Worm (Caenorhabditis elegans): ENCODE results near the gene elt-6.

elt-6 gene

DNA sequence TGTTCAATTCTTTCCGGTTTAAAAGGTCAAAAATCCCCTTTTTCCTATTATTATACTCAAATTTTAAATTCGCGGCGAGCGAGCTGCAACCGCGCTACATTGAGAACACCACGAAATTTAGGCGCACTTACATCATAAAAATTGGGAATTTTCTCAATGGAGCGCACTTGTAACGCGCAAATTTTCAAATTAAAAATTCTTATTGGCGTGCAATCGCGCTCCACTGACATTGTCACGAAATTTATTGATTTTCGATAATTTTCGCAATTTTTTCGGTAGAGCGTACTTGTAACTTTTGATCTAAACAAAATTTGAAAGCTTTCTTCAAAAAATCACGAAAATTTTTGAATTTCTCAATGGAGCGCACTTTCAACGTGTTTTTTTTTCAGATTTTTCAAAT is 45.5 kb downstream of the elt-6 start, which contains the start of gene ulp-3:
Gene ulp-3, plus strand, starts transcription at position 388 of the 400 bp plus-strand sequence.
- TF ChIP-seq sma-9 (GFP tag; optimal IDR thresholded peaks at IDR 0.05), result no peak
- TF ChIP-seq sma-9 (tag; optimal IDR thresholded peaks at IDR 0.05), result no peak
- TF ChIP-seq ceh-82 (tag; optimal IDR thresholded peaks at IDR 0.05), result no peak
- TF ChIP-seq lsy-2 (tag; optimal IDR thresholded peaks at IDR 0.05), result no peak
- TF ChIP-seq crh-2 (tag; optimal IDR thresholded peaks at IDR 0.05), result no peak
- no peak for TF ChIP-seq ztf-4 (tag; optimal IDR thresholded peaks at IDR 0.05)
- TF ChIP-seq ztf-1 (GFP tag; conservative IDR thresholded peaks at IDR 0.05), result no peak
- no peak for TF ChIP-seq ceh-16 (tag; optimal IDR thresholded peaks at IDR 0.05)
- no peak for TF ChIP-seq mbf-1 (tag; optimal IDR thresholded peaks at IDR 0.05)
- TF ChIP-seq skn-1 (tag; optimal IDR thresholded peaks at IDR 0.05), result no peak
- no peak for TF ChIP-seq egl-27 (tag; optimal IDR thresholded peaks at IDR 0.05)
- TF ChIP-seq ama-1 (optimal IDR thresholded peaks at IDR 0.05), result no peak
- TF ChIP-seq lin-13 (GFP tag; optimal IDR thresholded peaks at IDR 0.05), result no peak
- TF ChIP-seq sem-4 (tag; optimal IDR thresholded peaks at IDR 0.05), result no peak
- no peak for TF ChIP-seq nhr-237 (tag; optimal IDR thresholded peaks at IDR 0.05)
- no peak for TF ChIP-seq nhr-12 (tag; optimal IDR thresholded peaks at IDR 0.05)
- TF ChIP-seq C34F6.9 (tag; optimal IDR thresholded peaks at IDR 0.05), result no peak
- no peak for TF ChIP-seq R02D3.7 (tag; optimal IDR thresholded peaks at IDR 0.05)
- TF ChIP-seq ztf-11 (tag; optimal IDR thresholded peaks at IDR 0.05), result no peak
- no peak for TF ChIP-seq snpc-4 (tag; optimal IDR thresholded peaks at IDR 0.05)
- no peak for TF ChIP-seq nhr-25 (tag; optimal IDR thresholded peaks at IDR 0.05)

DNA sequence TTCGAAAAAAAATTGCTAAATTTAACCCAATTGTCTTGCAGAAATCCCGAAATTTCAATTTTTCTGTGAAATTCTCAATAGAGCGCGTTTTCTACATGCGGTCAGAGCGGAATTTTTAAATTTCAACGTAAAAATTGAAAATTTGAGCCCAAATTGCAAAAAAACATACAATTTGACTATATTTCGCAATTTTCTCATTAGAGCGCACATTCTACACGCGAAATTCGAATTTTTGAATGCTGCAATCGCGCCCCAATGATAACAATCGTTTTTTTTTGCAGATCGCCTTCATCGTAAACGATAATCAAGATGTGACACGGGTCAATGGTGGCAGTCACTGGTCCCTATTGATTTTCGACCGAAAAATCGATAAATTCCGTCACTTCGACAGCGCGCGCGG is 46.3 kb downstream of the elt-6 start:
- no peak for TF ChIP-seq unc-39 (tag; optimal IDR thresholded peaks at IDR 0.05)
- TF ChIP-seq mab-5 (tag; optimal IDR thresholded peaks at IDR 0.05), result no peak
- no peak for TF ChIP-seq aly-2 (tag; optimal IDR thresholded peaks at IDR 0.05)
- no peak for TF ChIP-seq nhr-6 (tag; optimal IDR thresholded peaks at IDR 0.05)
- TF ChIP-seq nhr-23 (tag; optimal IDR thresholded peaks at IDR 0.05), result no peak
- no peak for TF ChIP-seq unc-62 (GFP tag; optimal IDR thresholded peaks at IDR 0.05)
- TF ChIP-seq elt-3 (tag; optimal IDR thresholded peaks at IDR 0.05), result no peak
- no peak for TF ChIP-seq nhr-77 (tag; optimal IDR thresholded peaks at IDR 0.05)
- TF ChIP-seq sma-9 (GFP tag; optimal IDR thresholded peaks at IDR 0.05), result no peak
- no peak for TF ChIP-seq sma-9 (tag; optimal IDR thresholded peaks at IDR 0.05)
- no peak for TF ChIP-seq ztf-4 (tag; optimal IDR thresholded peaks at IDR 0.05)
- no peak for TF ChIP-seq snpc-4 (tag; optimal IDR thresholded peaks at IDR 0.05)

DNA sequence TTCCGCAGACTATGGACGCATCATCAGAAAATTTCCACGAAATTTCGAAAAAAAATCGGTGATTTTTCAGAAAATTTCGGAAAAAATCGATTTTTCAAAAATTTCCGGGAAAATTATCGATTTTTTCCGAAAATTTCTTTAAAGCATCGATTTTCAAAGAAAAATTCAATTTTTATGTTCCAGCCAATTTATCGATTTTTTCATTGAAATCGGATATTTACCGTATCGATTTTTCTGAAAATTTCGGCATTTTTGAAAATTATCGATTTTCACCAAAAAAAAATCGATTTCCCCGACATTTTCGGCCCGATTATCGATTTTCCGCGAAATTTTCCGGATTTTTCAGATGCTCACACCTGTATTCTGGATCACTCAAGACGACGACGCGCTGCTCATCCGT is 47.4 kb downstream of the elt-6 start, which contains the start of gene Y48A5A.1:
Gene Y48A5A.1, plus strand, starts transcription at position 347 of the 400 bp plus-strand sequence.
- no peak for TF ChIP-seq crh-2 (tag; optimal IDR thresholded peaks at IDR 0.05)
- no peak for TF ChIP-seq mdl-1 (tag; optimal IDR thresholded peaks at IDR 0.05)
- TF ChIP-seq fos-1 (tag; optimal IDR thresholded peaks at IDR 0.05), result no peak
- TF ChIP-seq nhr-6 (tag; optimal IDR thresholded peaks at IDR 0.05), result no peak
- TF ChIP-seq lsy-2 (tag; optimal IDR thresholded peaks at IDR 0.05), result no peak
- no peak for TF ChIP-seq egl-27 (tag; optimal IDR thresholded peaks at IDR 0.05)
- TF ChIP-seq unc-55 (GFP tag; optimal IDR thresholded peaks at IDR 0.05), result no peak
- no peak for TF ChIP-seq Y55F3AM.14 (GFP tag; optimal IDR thresholded peaks at IDR 0.05)
- TF ChIP-seq alr-1 (tag; optimal IDR thresholded peaks at IDR 0.05), result no peak
- no peak for TF ChIP-seq nhr-129 (tag; optimal IDR thresholded peaks at IDR 0.05)

DNA sequence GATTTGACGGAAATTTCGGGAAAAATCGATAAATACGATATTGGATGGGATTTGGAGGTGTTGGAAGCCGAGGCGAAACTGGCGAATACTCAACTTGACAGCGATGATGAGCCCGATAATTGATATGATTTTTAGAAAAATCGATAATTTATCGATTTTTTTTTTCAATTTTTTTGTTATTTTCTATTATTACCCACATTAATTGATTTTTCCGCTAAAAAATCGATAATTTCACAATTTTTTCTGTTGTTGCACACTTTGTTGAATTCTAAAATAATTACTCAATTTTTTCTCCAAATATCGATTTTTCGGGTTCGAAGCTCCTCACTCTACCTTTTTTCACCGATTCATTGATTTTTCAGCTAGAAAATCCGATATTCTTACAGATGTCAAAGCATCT is 51.6 kb downstream of the elt-6 start, which contains the start of gene Y48A5A.3:
Gene Y48A5A.3, plus strand, starts transcription at position 385 of the 400 bp plus-strand sequence.
- TF ChIP-seq nhr-10 (tag; optimal IDR thresholded peaks at IDR 0.05), result no peak
- no peak for TF ChIP-seq nhr-129 (tag; optimal IDR thresholded peaks at IDR 0.05)
- no peak for TF ChIP-seq mdl-1 (tag; optimal IDR thresholded peaks at IDR 0.05)
- no peak for TF ChIP-seq sma-9 (GFP tag; optimal IDR thresholded peaks at IDR 0.05)
- TF ChIP-seq sma-9 (tag; optimal IDR thresholded peaks at IDR 0.05), result no peak
- no peak for TF ChIP-seq ztf-4 (tag; optimal IDR thresholded peaks at IDR 0.05)
- no peak for TF ChIP-seq lsy-2 (tag; optimal IDR thresholded peaks at IDR 0.05)
- TF ChIP-seq elt-1 (tag; optimal IDR thresholded peaks at IDR 0.05), result no peak
- TF ChIP-seq elt-3 (tag; optimal IDR thresholded peaks at IDR 0.05), result no peak

DNA sequence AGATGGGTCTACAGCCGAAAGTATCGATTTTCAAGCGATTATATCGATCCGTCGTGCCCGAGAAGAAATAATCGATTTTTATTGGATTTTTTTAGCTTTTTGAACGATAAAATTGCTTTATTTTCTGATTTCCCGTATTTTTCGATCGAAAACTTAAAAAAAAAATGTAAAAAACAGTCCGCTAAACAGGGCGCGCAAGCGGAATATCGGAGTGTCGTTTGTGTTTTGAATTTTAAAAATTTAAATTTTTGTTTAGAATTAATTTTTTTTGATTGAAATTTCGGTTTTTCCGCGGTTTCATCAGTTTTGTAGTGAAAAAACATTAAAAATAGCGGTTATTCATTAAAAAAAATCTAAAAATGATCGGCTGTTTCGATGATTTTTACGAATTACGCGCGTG is 52.4 kb downstream of the elt-6 start:
- TF ChIP-seq unc-55 (GFP tag; optimal IDR thresholded peaks at IDR 0.05) (no peak), ztf-4 (tag; optimal IDR thresholded peaks at IDR 0.05) (no peak), egl-27 (tag; optimal IDR thresholded peaks at IDR 0.05) (no peak), ama-1 (optimal IDR thresholded peaks at IDR 0.05) (no peak), R02D3.7 (tag; optimal IDR thresholded peaks at IDR 0.05) (no peak), nhr-12 (tag; optimal IDR thresholded peaks at IDR 0.05) (no peak), ztf-1 (GFP tag; conservative IDR thresholded peaks at IDR 0.05) (no peak), nhr-23 (tag; optimal IDR thresholded peaks at IDR 0.05) (no peak), unc-39 (tag; optimal IDR thresholded peaks at IDR 0.05) (no peak), mab-5 (tag; optimal IDR thresholded peaks at IDR 0.05) (no peak), F13H6.1 (tag; optimal IDR thresholded peaks at IDR 0.05) (no peak), lin-11 (tag; optimal IDR thresholded peaks at IDR 0.05) (no peak)

Measured in whole organism, L2 larva.